Worm (Caenorhabditis elegans): ENCODE results near the gene zig-13.

DNA sequence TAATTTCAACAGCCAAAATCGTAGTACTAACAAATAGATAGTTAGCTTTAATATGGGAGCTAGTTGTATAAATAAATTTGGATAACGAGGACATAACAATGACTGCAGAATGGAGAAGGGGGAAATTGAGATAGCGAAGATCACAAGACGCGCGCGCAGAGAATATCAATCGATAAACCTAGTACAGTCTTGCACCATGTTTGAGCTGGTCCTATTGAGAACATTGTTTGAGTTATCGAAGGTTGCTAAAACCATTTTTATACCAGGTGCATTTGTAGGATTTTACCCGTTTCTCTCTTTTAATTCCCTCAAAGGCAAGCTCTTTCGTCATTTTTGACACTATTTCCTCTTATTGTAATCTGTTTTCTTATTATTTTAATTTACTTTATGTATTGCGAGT lies 15.1 kb upstream of the zig-13 start, which contains the start of the genes F40G9.9 and F40G9.12:
- TF ChIP-seq nhr-237 (tag; optimal IDR thresholded peaks at IDR 0.05) (no peak), lin-13 (tag; optimal IDR thresholded peaks at IDR 0.05) (no peak), sptf-1 (tag; optimal IDR thresholded peaks at IDR 0.05) (no peak), nhr-76 (tag; optimal IDR thresholded peaks at IDR 0.05) (no peak), tbx-8 (GFP tag; optimal IDR thresholded peaks at IDR 0.05) (no peak), cnd-1 (tag; optimal IDR thresholded peaks at IDR 0.05) (no peak), mls-2 (tag; optimal IDR thresholded peaks at IDR 0.05) (no peak), unc-39 (tag; optimal IDR thresholded peaks at IDR 0.05) (no peak), nhr-12 (tag; optimal IDR thresholded peaks at IDR 0.05) (no peak)
